Worm (Caenorhabditis elegans): ENCODE results near the gene sto-1.

The sto-1 gene

DNA sequence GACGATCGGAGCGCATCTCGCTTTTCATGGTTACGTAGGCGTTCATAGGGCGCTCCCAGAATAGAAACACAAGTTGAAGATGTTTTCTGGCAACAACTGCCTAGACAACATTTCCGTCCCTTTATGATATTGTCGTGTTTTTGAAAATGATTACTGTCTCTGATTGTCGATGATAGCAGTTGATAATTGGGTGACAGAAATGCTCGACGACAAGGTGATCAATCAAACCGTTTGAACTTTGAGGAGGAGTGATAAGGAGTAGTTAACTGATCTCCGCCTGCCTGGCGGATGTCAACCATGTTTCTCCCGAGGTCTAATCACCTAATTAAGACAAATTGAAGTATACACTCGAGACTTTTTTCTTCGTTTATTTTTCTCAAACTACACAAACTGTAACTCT is 21.3 kb downstream of the sto-1 start:
- no peak for TF ChIP-seq sea-1 (GFP tag; conservative IDR thresholded peaks at IDR 0.05)
- TF ChIP-seq B0310.2 (tag; optimal IDR thresholded peaks at IDR 0.05), result no peak
- TF ChIP-seq ceh-13 (GFP tag; optimal IDR thresholded peaks at IDR 0.05), result no peak
- no peak for TF ChIP-seq pes-1 (GFP tag; IDR thresholded peaks at IDR 0.05)
- no peak for TF ChIP-seq F13C5.2 (tag; optimal IDR thresholded peaks at IDR 0.05)
- no peak for TF ChIP-seq hmg-4 (GFP tag; optimal IDR thresholded peaks at IDR 0.05)
- TF ChIP-seq scrt-1 (GFP tag; IDR thresholded peaks at IDR 0.05), result no peak
- no peak for TF ChIP-seq tbx-37 (GFP tag; conservative IDR thresholded peaks at IDR 0.05)
- TF ChIP-seq flt-1 (GFP tag; IDR thresholded peaks at IDR 0.05), result no peak
- no peak for TF ChIP-seq ceh-36 (tag; optimal IDR thresholded peaks at IDR 0.05)
- no peak for TF ChIP-seq hnd-1 (tag; optimal IDR thresholded peaks at IDR 0.05)
- no peak for TF ChIP-seq ama-1 (optimal IDR thresholded peaks at IDR 0.05)
- TF ChIP-seq aly-1 (tag; optimal IDR thresholded peaks at IDR 0.05), result no peak
- TF ChIP-seq ets-7 (tag; optimal IDR thresholded peaks at IDR 0.05), result no peak
- TF ChIP-seq tbx-11 (GFP tag; IDR thresholded peaks at IDR 0.05), result no peak
- no peak for TF ChIP-seq hmbx-1 (tag; optimal IDR thresholded peaks at IDR 0.05)

DNA sequence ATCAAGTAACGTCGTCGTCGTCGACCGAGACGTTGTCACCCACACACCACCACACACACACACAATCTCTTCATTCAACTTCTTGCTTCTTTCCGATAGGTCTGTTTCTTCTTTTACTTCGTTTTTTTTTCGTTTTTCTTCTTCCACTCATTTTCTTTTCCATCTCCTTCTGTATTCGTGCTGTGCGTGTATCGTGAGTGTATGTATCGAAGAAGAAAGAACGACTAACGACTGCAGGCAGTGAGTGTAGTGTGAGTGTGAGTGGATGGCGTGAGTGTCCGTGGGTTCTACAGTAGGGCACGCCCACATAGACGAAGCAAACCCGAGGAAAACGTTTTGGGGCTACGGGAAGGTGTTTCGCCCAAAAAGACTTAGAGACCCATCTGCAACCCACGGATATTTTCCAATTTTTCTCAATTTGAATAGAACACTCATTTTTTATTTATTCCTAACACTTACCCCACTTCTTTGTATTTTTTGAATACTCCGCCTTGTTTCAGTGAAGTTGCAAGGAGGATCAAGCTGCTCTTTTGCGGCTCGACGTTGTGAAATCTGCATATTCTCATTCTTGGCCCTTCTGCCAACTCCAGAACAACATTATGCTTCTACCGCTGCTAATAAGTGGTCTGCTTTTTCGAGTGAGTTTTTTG is 23.1 kb downstream of the sto-1 start, which contains the start of gene adt-2:
Gene adt-2, plus strand, starts transcription at position 600 of the 650 bp plus-strand sequence.
- no peak for TF ChIP-seq tbx-11 (GFP tag; IDR thresholded peaks at IDR 0.05)
- no peak for TF ChIP-seq sea-1 (GFP tag; conservative IDR thresholded peaks at IDR 0.05)
- no peak for TF ChIP-seq hmbx-1 (tag; optimal IDR thresholded peaks at IDR 0.05)
- TF ChIP-seq ceh-13 (GFP tag; optimal IDR thresholded peaks at IDR 0.05), result no peak
- TF ChIP-seq ama-1 (optimal IDR thresholded peaks at IDR 0.05), result no peak
- TF ChIP-seq hnd-1 (tag; optimal IDR thresholded peaks at IDR 0.05), result no peak
- no peak for TF ChIP-seq ets-7 (tag; optimal IDR thresholded peaks at IDR 0.05)
- TF ChIP-seq tbx-37 (GFP tag; conservative IDR thresholded peaks at IDR 0.05), result no peak
- no peak for TF ChIP-seq pes-1 (GFP tag; IDR thresholded peaks at IDR 0.05)
- no peak for TF ChIP-seq B0310.2 (tag; optimal IDR thresholded peaks at IDR 0.05)
- no peak for TF ChIP-seq ceh-36 (tag; optimal IDR thresholded peaks at IDR 0.05)
- no peak for TF ChIP-seq scrt-1 (GFP tag; IDR thresholded peaks at IDR 0.05)
- TF ChIP-seq flt-1 (GFP tag; IDR thresholded peaks at IDR 0.05), result no peak

DNA sequence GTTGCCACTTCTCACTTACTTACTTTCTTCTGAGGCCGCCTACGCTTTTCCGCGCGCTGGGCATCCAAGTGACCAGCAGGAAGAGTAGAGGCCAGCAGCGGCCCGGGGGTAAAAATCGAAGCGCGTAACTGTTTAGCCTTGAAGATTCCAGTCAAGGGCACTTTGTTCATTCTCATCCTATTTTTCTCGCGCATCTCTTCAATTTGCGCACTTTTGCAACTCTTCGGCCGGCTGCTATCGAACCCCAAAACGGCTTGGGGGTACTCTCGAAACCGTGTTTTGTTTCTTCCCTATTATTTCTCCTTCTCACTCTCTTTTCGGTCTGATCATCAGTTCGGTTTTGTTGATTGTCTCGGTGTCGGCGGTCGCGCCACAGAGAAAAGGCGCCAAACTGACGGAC is 24.0 kb downstream of the sto-1 start:
- no peak for TF ChIP-seq tbx-11 (GFP tag; IDR thresholded peaks at IDR 0.05)
- TF ChIP-seq hmg-4 (GFP tag; optimal IDR thresholded peaks at IDR 0.05), result no peak
- TF ChIP-seq pes-1 (GFP tag; IDR thresholded peaks at IDR 0.05), result no peak
- TF ChIP-seq flt-1 (GFP tag; IDR thresholded peaks at IDR 0.05), result no peak
- TF ChIP-seq ets-7 (tag; optimal IDR thresholded peaks at IDR 0.05), result no peak
- no peak for TF ChIP-seq ceh-36 (tag; optimal IDR thresholded peaks at IDR 0.05)

DNA sequence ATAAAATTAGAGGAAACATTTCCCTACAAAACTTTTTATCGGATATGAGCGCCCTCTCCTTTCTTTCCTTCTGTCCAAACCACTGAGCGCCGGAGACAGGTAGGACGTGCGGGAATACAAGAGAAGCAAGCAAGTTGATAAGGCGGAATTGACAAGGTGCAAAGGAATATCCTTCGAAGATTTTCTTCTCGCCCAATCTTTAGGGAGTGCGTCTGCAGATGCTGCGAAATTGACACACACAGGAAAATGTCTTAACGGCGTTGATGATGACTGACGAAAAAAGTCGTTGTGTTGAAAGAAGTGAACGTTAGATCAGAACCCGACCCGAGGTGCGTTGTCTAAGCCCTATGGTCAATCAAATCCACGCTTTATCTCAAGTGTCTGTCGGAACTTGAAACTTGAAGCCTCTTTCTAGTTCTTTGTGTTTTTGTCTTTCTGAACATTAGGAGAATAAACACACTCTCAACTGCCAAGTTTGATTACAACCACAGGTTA is 25.2 kb downstream of the sto-1 start:
- TF ChIP-seq ets-7 (tag; optimal IDR thresholded peaks at IDR 0.05) (no peak), pes-1 (GFP tag; IDR thresholded peaks at IDR 0.05) (no peak), scrt-1 (GFP tag; IDR thresholded peaks at IDR 0.05) (no peak), tra-4 (tag; optimal IDR thresholded peaks at IDR 0.05) (no peak), flt-1 (GFP tag; IDR thresholded peaks at IDR 0.05) (no peak), B0310.2 (tag; optimal IDR thresholded peaks at IDR 0.05) (no peak), hmbx-1 (tag; optimal IDR thresholded peaks at IDR 0.05) (no peak), tbx-11 (GFP tag; IDR thresholded peaks at IDR 0.05) (no peak), ceh-36 (tag; optimal IDR thresholded peaks at IDR 0.05) (no peak), aly-1 (tag; optimal IDR thresholded peaks at IDR 0.05) (no peak), tbx-37 (GFP tag; conservative IDR thresholded peaks at IDR 0.05) (no peak), sea-1 (GFP tag; conservative IDR thresholded peaks at IDR 0.05) (no peak), F13C5.2 (tag; optimal IDR thresholded peaks at IDR 0.05) (no peak)

DNA sequence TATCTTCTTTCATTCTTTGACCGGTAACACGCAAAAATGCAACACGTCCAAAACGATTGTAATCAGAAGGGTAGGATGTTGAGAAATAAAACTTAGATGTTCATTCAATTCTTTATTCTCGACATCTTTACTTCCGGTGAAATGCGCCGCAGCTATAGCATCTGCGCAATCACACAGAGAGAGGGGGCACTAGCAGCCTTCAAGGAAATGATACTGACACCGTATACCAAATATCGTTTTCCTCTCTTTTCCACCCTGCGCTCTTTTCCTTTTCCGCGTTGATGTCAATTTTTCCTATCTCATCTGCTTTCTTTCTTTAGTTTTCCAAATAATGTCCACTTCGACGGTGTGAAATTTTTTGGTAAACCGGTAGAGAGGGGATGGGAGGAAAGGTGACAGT is 28.1 kb downstream of the sto-1 start:
- no peak for TF ChIP-seq tra-4 (tag; optimal IDR thresholded peaks at IDR 0.05)
- no peak for TF ChIP-seq B0310.2 (tag; optimal IDR thresholded peaks at IDR 0.05)
- TF ChIP-seq hmbx-1 (tag; optimal IDR thresholded peaks at IDR 0.05), result no peak
- no peak for TF ChIP-seq ceh-13 (GFP tag; optimal IDR thresholded peaks at IDR 0.05)
- no peak for TF ChIP-seq ama-1 (optimal IDR thresholded peaks at IDR 0.05)
- TF ChIP-seq tbx-11 (GFP tag; IDR thresholded peaks at IDR 0.05), result no peak

- TF ChIP-seq sea-1 (GFP tag; conservative IDR thresholded peaks at IDR 0.05) (no peak), ceh-36 (tag; optimal IDR thresholded peaks at IDR 0.05) (no peak), tbx-37 (GFP tag; conservative IDR thresholded peaks at IDR 0.05) (no peak), B0310.2 (tag; optimal IDR thresholded peaks at IDR 0.05) (no peak)
Observed at ce11 chrX:7593931-7594544, 31.4 kb downstream of the sto-1 start.

DNA sequence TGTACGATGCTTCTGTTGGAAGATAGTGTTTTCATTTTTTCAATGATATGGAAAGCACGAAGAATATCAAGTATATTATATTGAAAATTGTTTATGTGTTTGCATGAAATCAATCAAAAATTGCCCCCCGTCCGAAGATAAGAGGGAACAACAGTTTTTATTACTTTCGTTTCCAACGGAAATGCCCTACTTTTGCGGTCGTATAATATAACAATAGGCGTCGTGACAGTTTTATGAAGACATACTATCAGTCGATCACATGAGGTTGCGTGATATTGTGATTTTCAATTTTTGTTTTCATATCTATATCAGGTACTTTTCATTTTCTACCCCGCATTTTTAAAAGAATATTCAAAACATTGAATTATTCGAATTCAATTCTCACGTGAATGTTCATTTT is 33.4 kb downstream of the sto-1 start:
- TF ChIP-seq pes-1 (GFP tag; IDR thresholded peaks at IDR 0.05), result no peak
- TF ChIP-seq flt-1 (GFP tag; IDR thresholded peaks at IDR 0.05), result no peak
- no peak for TF ChIP-seq tra-4 (tag; optimal IDR thresholded peaks at IDR 0.05)
- TF ChIP-seq hmg-4 (GFP tag; optimal IDR thresholded peaks at IDR 0.05), result no peak
- no peak for TF ChIP-seq hnd-1 (tag; optimal IDR thresholded peaks at IDR 0.05)
- TF ChIP-seq sea-1 (GFP tag; conservative IDR thresholded peaks at IDR 0.05), result no peak
- TF ChIP-seq ceh-36 (tag; optimal IDR thresholded peaks at IDR 0.05), result no peak
- no peak for TF ChIP-seq hmbx-1 (tag; optimal IDR thresholded peaks at IDR 0.05)
- no peak for TF ChIP-seq scrt-1 (GFP tag; IDR thresholded peaks at IDR 0.05)
- TF ChIP-seq F13C5.2 (tag; optimal IDR thresholded peaks at IDR 0.05), result no peak
- TF ChIP-seq tbx-37 (GFP tag; conservative IDR thresholded peaks at IDR 0.05), result no peak
- TF ChIP-seq ama-1 (optimal IDR thresholded peaks at IDR 0.05), result no peak
- TF ChIP-seq B0310.2 (tag; optimal IDR thresholded peaks at IDR 0.05), result no peak
- no peak for TF ChIP-seq ets-7 (tag; optimal IDR thresholded peaks at IDR 0.05)
- TF ChIP-seq aly-1 (tag; optimal IDR thresholded peaks at IDR 0.05), result no peak
- no peak for TF ChIP-seq tbx-11 (GFP tag; IDR thresholded peaks at IDR 0.05)
- no peak for TF ChIP-seq ceh-13 (GFP tag; optimal IDR thresholded peaks at IDR 0.05)

Data from whole organism, early embryonic.